Fruit fly (Drosophila melanogaster) whole organism, wandering third instar larva: ENCODE data around the gene CG1246.

Source experiments
- Abd-B ChIP-seq: fragments of >200 bp; optimal IDR thresholded peaks from 2 replicates; lab custom pipeline; 2017; ENCODE audit warnings: missing biosample characterization, missing genetic modification characterization
- Myc ChIP-seq: fragments of >200 bp; optimal IDR thresholded peaks from 2 replicates; lab custom pipeline; 2017
- h ChIP-seq: fragments of 200-800 bp; sonication (Bioruptor generic); optimal IDR thresholded peaks from 3 replicates; lab custom pipeline; 2016; ENCODE audit warnings: missing biosample characterization, mild to moderate bottlenecking, missing genetic modification characterization
- pan ChIP-seq: fragments of >200 bp; optimal IDR thresholded peaks from 2 replicates; lab custom pipeline; 2017
- sv ChIP-seq: fragments of 200-800 bp; sonication (Bioruptor generic); optimal IDR thresholded peaks from 3 replicates; lab custom pipeline; 2016; ENCODE audit warnings: missing biosample characterization, missing genetic modification characterization
- tai ChIP-seq: sonication (Bioruptor generic); optimal IDR thresholded peaks from 2 replicates; lab custom pipeline; 2016; ENCODE audit warnings: missing biosample characterization, missing genetic modification characterization

DNA sequence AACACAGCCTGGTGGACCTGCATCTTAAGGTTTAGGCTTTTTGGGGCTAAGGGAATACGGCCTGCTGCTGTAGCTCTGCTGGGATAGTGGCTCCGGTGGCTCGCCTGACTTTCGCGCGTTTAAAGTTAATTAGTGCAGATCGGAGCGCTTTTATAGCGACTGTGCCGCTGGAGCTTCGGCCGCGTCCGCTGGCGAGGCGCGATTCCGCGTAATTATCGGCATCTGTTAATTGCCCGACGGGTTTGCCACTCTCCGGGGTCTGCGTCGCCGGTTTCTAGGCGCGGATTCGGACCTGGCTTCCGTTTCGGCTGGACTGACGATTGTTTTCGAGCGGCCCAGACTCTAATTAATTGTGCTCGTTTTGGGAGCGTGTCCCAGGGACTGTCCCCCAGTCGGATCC, 4.5 kb upstream of the CG1246 start, which contains the start of gene CG14949:
- TF ChIP-seq pan (lab: Kevin White, UChicago) (no peak), tai (GFP tag; lab: Kevin White, UChicago) (no peak), sv (GFP tag; lab: Kevin White, UChicago) (no peak), h (GFP tag; lab: Kevin White, UChicago) (no peak), Abd-B (GFP tag; lab: Kevin White, UChicago) (no peak), Myc (lab: Kevin White, UChicago) (no peak)
